Fruit fly (Drosophila melanogaster): ENCODE results near the gene CG7916.

dm6 chr2L:13803805-13804560 is 42.6 kb upstream of the CG7916 start:
- TF ChIP-seq CG12605 (GFP tag; IDR thresholded peaks at IDR 0.05) (no peak), rn (GFP tag; IDR thresholded peaks at IDR 0.05) (no peak)

Data from whole organism, pupa.